Fruit fly (Drosophila melanogaster) whole organism, embryonic: ENCODE measurements around the gene CG6511.

Experiments used
- Antp ChIP-seq: fragments of 200-800 bp; sonication (Bioruptor generic); optimal IDR thresholded peaks from 3 replicates; lab custom pipeline; 2016; ENCODE audit warnings: missing biosample characterization, missing genetic modification characterization
- CG11093 ChIP-seq: fragments of 200-800 bp; sonication (Bioruptor generic); IDR thresholded peaks from 3 replicates; pipeline ENCODE4 v1.3.6; 2022; ENCODE audit warnings: missing biosample characterization, missing genetic modification characterization
- CG11247 ChIP-seq: fragments of 200-800 bp; sonication (Bioruptor generic); IDR thresholded peaks from 2 replicates; pipeline ENCODE4 v1.3.6; 2022; ENCODE audit warnings: missing biosample characterization, missing genetic modification characterization
- CG11695 ChIP-seq: fragments of 200-800 bp; sonication (Bioruptor generic); IDR thresholded peaks from 3 replicates; pipeline ENCODE4 v1.3.6; 2022; ENCODE audit warnings: missing biosample characterization, missing genetic modification characterization
- CG12219 ChIP-seq: fragments of 200-800 bp; sonication (Bioruptor generic); optimal IDR thresholded peaks from 3 replicates; lab custom pipeline; 2018; ENCODE audit warnings: missing biosample characterization, mild to moderate bottlenecking, missing genetic modification characterization
- CG14014 ChIP-seq: fragments of 200-800 bp; sonication (Bioruptor generic); IDR thresholded peaks from 2 replicates; pipeline ENCODE4 v1.3.6; 2022; ENCODE audit warnings: missing biosample characterization, missing genetic modification characterization
- CG16813 ChIP-seq: fragments of 200-800 bp; sonication (Bioruptor generic); IDR thresholded peaks from 3 replicates; pipeline ENCODE4 v1.3.6; 2022; ENCODE audit warnings: missing biosample characterization, missing genetic modification characterization; ENCODE audit not compliant: partially characterized antibody
- CG17359 ChIP-seq: fragments of 200-800 bp; sonication (Bioruptor generic); optimal IDR thresholded peaks from 3 replicates; lab custom pipeline; 2018; ENCODE audit warnings: missing biosample characterization, mild to moderate bottlenecking, missing genetic modification characterization, moderate library complexity
- CG17568 ChIP-seq: fragments of 200-800 bp; sonication (Bioruptor generic); optimal IDR thresholded peaks from 2 replicates; lab custom pipeline; 2018; ENCODE audit warnings: missing biosample characterization, mild to moderate bottlenecking, missing genetic modification characterization, moderate library complexity
- CG17802 ChIP-seq: fragments of 200-800 bp; sonication (Bioruptor generic); optimal IDR thresholded peaks from 2 replicates; lab custom pipeline; 2018; ENCODE audit warnings: missing biosample characterization, mild to moderate bottlenecking, missing genetic modification characterization, moderate library complexity
- CG34224 ChIP-seq: fragments of 200-800 bp; sonication (Bioruptor generic); IDR thresholded peaks from 3 replicates; pipeline ENCODE4 v1.3.6; 2022; ENCODE audit warnings: missing biosample characterization, missing genetic modification characterization; ENCODE audit not compliant: partially characterized antibody
- CG4328 ChIP-seq: fragments of 200-800 bp; sonication (Bioruptor generic); optimal IDR thresholded peaks from 3 replicates; lab custom pipeline; 2017; ENCODE audit warnings: missing biosample characterization, missing genetic modification reagents, missing genetic modification characterization
- CG4404 ChIP-seq: fragments of 200-800 bp; sonication (Bioruptor generic); IDR thresholded peaks from 2 replicates; pipeline ENCODE4 v1.3.6; 2022; ENCODE audit warnings: missing biosample characterization, missing genetic modification characterization
- CG9817 ChIP-seq: fragments of 200-800 bp; sonication (Bioruptor generic); optimal IDR thresholded peaks from 2 replicates; lab custom pipeline; 2018; ENCODE audit warnings: missing biosample characterization, mild to moderate bottlenecking, missing genetic modification characterization, moderate library complexity
- CoRest ChIP-seq: fragments of 200-800 bp; sonication (Bioruptor generic); optimal IDR thresholded peaks from 3 replicates; lab custom pipeline; 2018; ENCODE audit warnings: missing biosample characterization, mild to moderate bottlenecking, missing genetic modification characterization, moderate library complexity
- Gug ChIP-seq: fragments of 200-800 bp; sonication (Bioruptor generic); IDR thresholded peaks from 4 replicates; pipeline ENCODE4 v1.3.6; 2022; ENCODE audit warnings: missing biosample characterization, missing genetic modification characterization
- HHEX ChIP-seq: fragments of 200-800 bp; sonication (Bioruptor generic); optimal IDR thresholded peaks from 3 replicates; lab custom pipeline; 2017; ENCODE audit warnings: missing biosample characterization, mild to moderate bottlenecking, missing genetic modification characterization, missing genetic modification reagents
- HLH3B ChIP-seq: fragments of 200-800 bp; sonication (Bioruptor generic); IDR thresholded peaks from 2 replicates; pipeline ENCODE4 v1.3.6; 2022; ENCODE audit warnings: missing biosample characterization, missing genetic modification characterization
- HLH4C ChIP-seq: fragments of 200-800 bp; sonication (Bioruptor generic); IDR thresholded peaks from 3 replicates; pipeline ENCODE4 v1.3.6; 2022; ENCODE audit warnings: missing biosample characterization, missing genetic modification characterization; ENCODE audit not compliant: partially characterized antibody
- HmgD ChIP-seq: fragments of 200-800 bp; sonication (Bioruptor generic); optimal IDR thresholded peaks from 3 replicates; lab custom pipeline; 2016; ENCODE audit warnings: missing biosample characterization, missing genetic modification characterization
- Hr51 ChIP-seq, 2 experiments: fragments of 200-800 bp; sonication (Bioruptor generic); optimal IDR thresholded peaks; 2 replicates in 1 of 2; 3 replicates in 1 of 2; lab custom pipeline; 2016 to 2018; ENCODE audit warnings: missing biosample characterization in 2 of 2, missing genetic modification characterization in 2 of 2, mild to moderate bottlenecking in 1 of 2, moderate library complexity in 1 of 2
- Meics ChIP-seq: fragments of 200-800 bp; sonication (Bioruptor generic); optimal IDR thresholded peaks from 2 replicates; lab custom pipeline; 2017; ENCODE audit warnings: missing biosample characterization, mild to moderate bottlenecking, missing genetic modification characterization
- Mrtf ChIP-seq: fragments of 200-800 bp; sonication (Bioruptor generic); IDR thresholded peaks from 3 replicates; pipeline ENCODE4 v1.3.6; 2022; ENCODE audit warnings: missing biosample characterization, missing genetic modification characterization
- Nf-YC ChIP-seq: fragments of 200-800 bp; optimal IDR thresholded peaks from 3 replicates; lab custom pipeline; 2019; ENCODE audit warnings: missing biosample characterization, mild to moderate bottlenecking, missing genetic modification characterization, moderate library complexity
- Oaz ChIP-seq: fragments of 200-800 bp; sonication (Bioruptor generic); IDR thresholded peaks from 2 replicates; pipeline ENCODE4 v1.3.6; 2022; ENCODE audit warnings: missing biosample characterization, missing genetic modification characterization
- Oli ChIP-seq: fragments of 200-800 bp; sonication (Bioruptor generic); optimal IDR thresholded peaks from 2 replicates; lab custom pipeline; 2018; ENCODE audit warnings: missing biosample characterization, mild to moderate bottlenecking, missing genetic modification characterization, moderate library complexity
- Tbp ChIP-seq: fragments of >200 bp; optimal IDR thresholded peaks from 2 replicates; lab custom pipeline; 2018; ENCODE audit warnings: missing biosample characterization, missing genetic modification characterization
- Usf ChIP-seq: fragments of 200-800 bp; sonication (Bioruptor generic); optimal IDR thresholded peaks from 2 replicates; lab custom pipeline; 2017; ENCODE audit warnings: missing genotype, missing biosample characterization, missing genetic modification characterization
- ara ChIP-seq: fragments of 200-800 bp; sonication (Bioruptor generic); IDR thresholded peaks from 2 replicates; pipeline ENCODE4 v1.3.6; 2022; ENCODE audit warnings: missing biosample characterization, missing genetic modification characterization
- chif ChIP-seq, 2 experiments: fragments of 200-800 bp; sonication (Bioruptor generic); optimal IDR thresholded peaks; 3 replicates each; lab custom pipeline; 2016; ENCODE audit warnings: missing biosample characterization in 2 of 2, missing genetic modification characterization in 2 of 2
- chinmo ChIP-seq: fragments of 200-800 bp; sonication (Bioruptor generic); IDR thresholded peaks from 4 replicates; pipeline ENCODE4 v1.3.6; 2022; ENCODE audit warnings: missing biosample characterization, missing genetic modification characterization; ENCODE audit not compliant: partially characterized antibody
- chn ChIP-seq: fragments of 200-800 bp; sonication (Bioruptor generic); optimal IDR thresholded peaks from 2 replicates; lab custom pipeline; 2016; ENCODE audit warnings: missing biosample characterization, missing genetic modification characterization
- crc ChIP-seq: fragments of 200-800 bp; sonication (Bioruptor generic); optimal IDR thresholded peaks from 2 replicates; lab custom pipeline; 2016; ENCODE audit warnings: missing biosample characterization, missing genetic modification characterization
- dan ChIP-seq: fragments of 200-800 bp; sonication (Bioruptor generic); IDR thresholded peaks from 2 replicates; pipeline ENCODE4 v1.3.6; 2022; ENCODE audit warnings: missing biosample characterization, missing genetic modification characterization
- dm ChIP-seq: fragments of 200-800 bp; sonication (Bioruptor generic); optimal IDR thresholded peaks from 3 replicates; lab custom pipeline; 2016; ENCODE audit warnings: missing biosample characterization, missing genetic modification characterization
- dysf ChIP-seq: fragments of 200-800 bp; sonication (Bioruptor generic); IDR thresholded peaks from 3 replicates; pipeline ENCODE4 v1.3.6; 2022; ENCODE audit warnings: missing biosample characterization, missing genetic modification characterization
- ewg ChIP-seq: fragments of 200-800 bp; sonication (Bioruptor generic); optimal IDR thresholded peaks from 3 replicates; lab custom pipeline; 2017; ENCODE audit warnings: mild to moderate bottlenecking, missing biosample characterization, missing genetic modification reagents, missing genetic modification characterization
- fd3F ChIP-seq: fragments of 200-800 bp; sonication (Bioruptor generic); optimal IDR thresholded peaks from 2 replicates; lab custom pipeline; 2018; ENCODE audit warnings: missing biosample characterization, mild to moderate bottlenecking, missing genetic modification characterization, moderate library complexity
- ftz-f1 ChIP-seq: fragments of 200-800 bp; sonication (Bioruptor generic); optimal IDR thresholded peaks from 2 replicates; lab custom pipeline; 2016; ENCODE audit warnings: missing biosample characterization, missing genetic modification characterization
- grn ChIP-seq: fragments of 200-800 bp; sonication (Bioruptor generic); optimal IDR thresholded peaks from 3 replicates; lab custom pipeline; 2017; ENCODE audit warnings: missing biosample characterization, missing genetic modification characterization
- gsb-n ChIP-seq: fragments of 200-800 bp; sonication (Bioruptor generic); optimal IDR thresholded peaks from 3 replicates; lab custom pipeline; 2018; ENCODE audit warnings: missing biosample characterization, mild to moderate bottlenecking, missing genetic modification characterization
- nmo ChIP-seq: fragments of 200-800 bp; sonication (Bioruptor generic); optimal IDR thresholded peaks from 2 replicates; lab custom pipeline; 2018; ENCODE audit warnings: missing biosample characterization, mild to moderate bottlenecking, missing genetic modification characterization, moderate library complexity
- oc ChIP-seq: fragments of 200-800 bp; sonication (Bioruptor generic); optimal IDR thresholded peaks from 2 replicates; lab custom pipeline; 2018; ENCODE audit warnings: missing biosample characterization, mild to moderate bottlenecking, missing genetic modification characterization, moderate library complexity
- schlank ChIP-seq: fragments of 200-800 bp; sonication (Bioruptor generic); optimal IDR thresholded peaks from 2 replicates; lab custom pipeline; 2018; ENCODE audit warnings: missing biosample characterization, mild to moderate bottlenecking, missing genetic modification characterization
- sisA ChIP-seq: fragments of 200-800 bp; sonication (Bioruptor generic); IDR thresholded peaks from 2 replicates; pipeline ENCODE4 v1.3.6; 2022; ENCODE audit warnings: missing biosample characterization, missing genetic modification characterization
- ssp ChIP-seq: fragments of 200-800 bp; sonication (Bioruptor generic); IDR thresholded peaks from 2 replicates; pipeline ENCODE4 v1.3.6; 2022; ENCODE audit warnings: missing biosample characterization, missing genetic modification characterization
- stc ChIP-seq: fragments of 200-800 bp; sonication (Bioruptor generic); IDR thresholded peaks from 2 replicates; pipeline ENCODE4 v1.3.6; 2022; ENCODE audit warnings: missing biosample characterization, missing genetic modification characterization
- trem ChIP-seq: fragments of 200-800 bp; optimal IDR thresholded peaks from 3 replicates; lab custom pipeline; 2019; ENCODE audit warnings: missing biosample characterization, mild to moderate bottlenecking, missing genetic modification characterization, moderate library complexity
- twi ChIP-seq: fragments of 200-800 bp; optimal IDR thresholded peaks from 2 replicates; lab custom pipeline; 2019; ENCODE audit warnings: missing biosample characterization, mild to moderate bottlenecking, missing genetic modification characterization, moderate library complexity
- vnd ChIP-seq: fragments of 200-800 bp; sonication (Bioruptor generic); IDR thresholded peaks from 3 replicates; pipeline ENCODE4 v1.3.6; 2022; ENCODE audit warnings: missing biosample characterization, missing genetic modification characterization; ENCODE audit not compliant: partially characterized antibody

The CG6511 gene

DNA sequence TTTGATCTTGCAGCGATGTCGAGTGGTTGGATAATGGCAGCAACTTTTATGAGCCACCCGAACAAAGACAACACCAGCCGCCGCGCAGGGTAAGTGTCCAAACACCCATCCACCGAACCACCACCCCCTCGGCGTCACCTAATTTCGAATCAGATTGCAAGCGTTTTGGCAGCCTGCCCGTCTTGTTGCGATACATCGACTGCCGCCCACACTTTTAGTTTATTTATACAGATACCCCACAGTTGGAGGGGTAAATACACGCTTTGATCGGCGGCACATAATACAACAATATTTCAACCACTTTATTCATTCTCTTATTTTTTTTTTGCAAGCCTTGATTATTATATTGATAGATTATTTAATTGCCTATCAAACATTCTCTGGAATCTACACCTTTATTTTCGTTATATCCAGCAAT is 41.9 kb downstream of the CG6511 start (continued):
- TF ChIP-seq Gug (GFP tag; lab: Robert Waterston, UW) (peak; percentile 19; the same call in 1 of the 4 replicates), trem (tag; lab: Kevin White, UChicago) (no peak), CG11247 (GFP tag; lab: Robert Waterston, UW) (peak; percentile 49), CG12219 (GFP tag; lab: Kevin White, UChicago) (no peak), CG16813 (peak; percentile 40; the same call in 1 of the 3 replicates), dan (no peak), CG34224 (GFP tag; lab: Robert Waterston, UW) (peak; percentile 65), schlank (tag; lab: Kevin White, UChicago) (no peak), HLH3B (GFP tag; lab: Robert Waterston, UW) (no peak), CG11695 (GFP tag; lab: Robert Waterston, UW) (0 out of 3 replicates have a peak, but pooled peaks have one; percentile 49), CG17568 (peak; percentile 14), Mrtf (GFP tag; lab: Robert Waterston, UW) (peak; percentile 72; the same call in 2 of the 3 replicates), dm (peak; percentile 5), HmgD (GFP tag; lab: Kevin White, UChicago) (no peak), vnd (peak; percentile 64; the same call in 2 of the 3 replicates), CG4328 (GFP tag; lab: Kevin White, UChicago) (no peak), ara (GFP tag; lab: Robert Waterston, UW) (peak; percentile 15; the same call in 1 of the 2 replicates), chif (GFP tag; optimal IDR thresholded peaks at IDR 0.05; lab: Kevin White, UChicago) (peak; percentile 10 to 55), sisA (GFP tag; lab: Robert Waterston, UW) (peak; percentile 45; the same call in 1 of the 2 replicates), gsb-n (tag; lab: Kevin White, UChicago) (no peak), Meics (peak; percentile 12), CG17359 (tag; lab: Kevin White, UChicago) (no peak), stc (GFP tag; lab: Robert Waterston, UW) (peak; percentile 67; the same call in 1 of the 2 replicates), CG11093 (GFP tag; lab: Robert Waterston, UW) (no peak), dysf (GFP tag; lab: Robert Waterston, UW) (peak; percentile 75), Nf-YC (tag; lab: Kevin White, UChicago) (no peak), Oaz (GFP tag; lab: Robert Waterston, UW) (no peak), chn (peak; percentile 4), fd3F (GFP tag; lab: Kevin White, UChicago) (peak; percentile 48), chinmo (GFP tag; lab: Robert Waterston, UW) (peak; percentile 94; the same call in 3 of the 4 replicates), crc (GFP tag; lab: Kevin White, UChicago) (no peak), CG17802 (tag; lab: Kevin White, UChicago) (no peak), CoRest (peak; percentile 55), HHEX (GFP tag; lab: Kevin White, UChicago) (no peak), CG9817 (peak; percentile 45), Usf (GFP tag; lab: Kevin White, UChicago) (no peak), twi (tag; lab: Kevin White, UChicago) (no peak), grn (GFP tag; lab: Kevin White, UChicago) (peak; percentile 11), Hr51 (GFP tag; optimal IDR thresholded peaks at IDR 0.05; lab: Kevin White, UChicago) (peak in 1 of 2 experiments; percentile 66), HLH4C (GFP tag; lab: Robert Waterston, UW) (0 out of 3 replicates have a peak, but pooled peaks have one; percentile 37), CG14014 (peak; percentile 54; the same call in 1 of the 2 replicates), ewg (GFP tag; lab: Kevin White, UChicago) (peak; percentile 33), oc (tag; lab: Kevin White, UChicago) (peak; percentile 27), Oli (tag; lab: Kevin White, UChicago) (peak; percentile 32), Tbp (GFP tag; lab: Kevin White, UChicago) (no peak), ssp (GFP tag; lab: Robert Waterston, UW) (peak; percentile 43), CG4404 (GFP tag; lab: Robert Waterston, UW) (no peak), ftz-f1 (GFP tag; lab: Kevin White, UChicago) (no peak), nmo (peak; percentile 48), Antp (GFP tag; lab: Kevin White, UChicago) (no peak)
